Worm (Caenorhabditis elegans) whole organism, L4/young adult: Measurements from ENCODE around the gene srd-8.

Source experiments
- W03F9.2 ChIP-seq: fragments of 150-350 bp; optimal IDR thresholded peaks from 2 replicates; lab custom pipeline; 2014; ENCODE audit warnings: missing biosample characterization, missing genetic modification characterization
- dao-5 ChIP-seq: sonication (generic microtip); optimal IDR thresholded peaks from 2 replicates; lab custom pipeline; 2016; ENCODE audit warnings: missing genotype, missing genetic modification characterization, moderate library complexity, missing compliant biosample characterization
- him-1 ChIP-seq: sonication (generic microtip); optimal IDR thresholded peaks from 2 replicates; lab custom pipeline; 2016; ENCODE audit warnings: missing genotype, missing genetic modification reagents, missing genetic modification characterization, missing compliant biosample characterization

srd-8 gene

DNA sequence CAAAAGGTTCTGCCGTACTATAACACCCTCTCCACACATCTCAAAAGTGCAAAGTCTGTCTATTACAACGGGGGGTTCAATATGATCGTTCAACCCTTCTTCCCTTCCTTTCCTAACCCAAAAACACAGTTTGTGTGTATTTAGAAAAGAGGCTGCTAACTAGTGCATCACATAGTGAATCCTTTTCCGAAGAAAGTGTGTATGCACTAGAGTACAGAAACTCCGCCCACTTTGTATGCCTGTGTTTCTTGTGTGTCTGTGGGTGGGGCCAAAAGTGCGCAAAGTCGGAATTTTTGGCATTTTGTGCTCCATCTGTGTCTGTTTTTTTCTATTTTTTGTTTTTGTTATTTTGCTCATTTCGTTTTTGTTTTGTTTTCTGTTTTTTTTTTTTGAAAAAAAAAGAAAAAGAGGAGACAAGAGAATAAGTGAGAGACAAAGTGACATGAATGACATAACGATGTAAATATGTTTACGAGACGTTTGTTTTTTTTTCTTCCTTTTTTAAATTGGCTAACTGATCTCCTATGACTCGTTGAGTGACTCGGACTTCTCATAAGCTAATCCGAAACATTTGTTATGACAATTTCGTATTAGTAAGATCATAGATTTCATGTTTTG is 46.8 kb downstream of the srd-8 start:
- TF ChIP-seq W03F9.2 (tag; lab: Kevin White, UChicago) (no peak), him-1 (no peak), dao-5 (tag; lab: Kevin White, UChicago) (no peak)

- TF ChIP-seq dao-5 (tag; lab: Kevin White, UChicago) (no peak), him-1 (no peak), W03F9.2 (tag; lab: Kevin White, UChicago) (no peak)
Observed at ce11 chrIV:5595567-5595966, 49.8 kb downstream of the srd-8 start.

- TF ChIP-seq W03F9.2 (tag; lab: Kevin White, UChicago), result no peak
- TF ChIP-seq him-1, result no peak
- no peak for TF ChIP-seq dao-5 (tag; lab: Kevin White, UChicago)
Observed at ce11 chrIV:5593804-5594214, 51.6 kb downstream of the srd-8 start.
